Worm (Caenorhabditis elegans): ENCODE data around the gene T12G3.6.

DNA sequence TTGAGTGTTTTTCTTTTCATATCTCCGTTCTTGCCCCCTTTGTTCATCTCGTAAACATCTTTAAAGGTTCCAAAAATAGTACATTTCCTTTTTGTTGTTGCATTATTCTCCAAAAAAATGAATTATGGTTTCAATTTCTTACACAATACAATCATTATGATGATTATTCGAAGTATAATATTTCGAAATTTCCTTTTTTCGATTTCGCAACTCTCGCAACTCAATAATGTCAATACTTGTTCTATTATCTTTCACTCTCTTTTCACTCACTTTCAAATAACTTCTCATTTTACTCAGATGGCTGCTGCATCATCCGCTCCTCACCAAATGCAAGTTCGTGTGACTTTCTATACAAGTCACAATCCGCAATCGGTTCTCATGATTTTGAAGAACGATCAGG, 2.9 kb upstream of the T12G3.6 start, which contains the start of gene sqst-1:
- TF ChIP-seq tab-1 (GFP tag; IDR thresholded peaks at IDR 0.05) (no peak), ztf-29 (GFP tag; IDR thresholded peaks at IDR 0.05) (no peak)
